Fruit fly (Drosophila melanogaster): ENCODE measurements around the gene Grip163.
A peak's percentile ranks its signal among the peaks of the same experiment; 100 is the strongest.

Grip163 gene

dm6 chr3L:12037449-12038163, 39.7 kb upstream of the Grip163 start (continued):
- no peak for TF ChIP-seq ERR (GFP tag; optimal IDR thresholded peaks at IDR 0.05)
- TF ChIP-seq chif (GFP tag; optimal IDR thresholded peaks at IDR 0.05), result peak; percentile 18 to 46
- TF ChIP-seq pfk (GFP tag; optimal IDR thresholded peaks at IDR 0.05), result no peak
- TF ChIP-seq ATbp (GFP tag; optimal IDR thresholded peaks at IDR 0.05), result peak; percentile 31
- no peak for TF ChIP-seq Tbp (GFP tag; optimal IDR thresholded peaks at IDR 0.05)
- TF ChIP-seq pb (GFP tag; optimal IDR thresholded peaks at IDR 0.05), result peak; percentile 0
- no peak for TF ChIP-seq ato (GFP tag; IDR thresholded peaks at IDR 0.05; ENCODE audit: partially characterized antibody)
- no peak for TF ChIP-seq Optix (GFP tag; IDR thresholded peaks at IDR 0.05)
- no peak for TF ChIP-seq NC2α (GFP tag; optimal IDR thresholded peaks at IDR 0.05)
- no peak for TF ChIP-seq CG1647 (GFP tag; optimal IDR thresholded peaks at IDR 0.05)
- TF ChIP-seq CG6683 (GFP tag; optimal IDR thresholded peaks at IDR 0.05), result no peak
- TF ChIP-seq CG18476 (GFP tag; optimal IDR thresholded peaks at IDR 0.05), result peak; percentile 45

dm6 chr3L:12036658-12037057, 38.7 kb upstream of the Grip163 start:
- TF ChIP-seq trem (tag; optimal IDR thresholded peaks at IDR 0.05), result no peak
- no peak for TF ChIP-seq CG3281 (GFP tag; optimal IDR thresholded peaks at IDR 0.05)
- no peak for TF ChIP-seq CG3995 (GFP tag; optimal IDR thresholded peaks at IDR 0.05)
- TF ChIP-seq scrt (GFP tag; optimal IDR thresholded peaks at IDR 0.05), result no peak
- no peak for TF ChIP-seq unc-4 (GFP tag; IDR thresholded peaks at IDR 0.05; ENCODE audit: partially characterized antibody)
- TF ChIP-seq ewg (GFP tag; optimal IDR thresholded peaks at IDR 0.05), result no peak
- no peak for TF ChIP-seq CG15696 (tag; optimal IDR thresholded peaks at IDR 0.05)
- no peak for TF ChIP-seq Adf1 (GFP tag; IDR thresholded peaks at IDR 0.05)
- TF ChIP-seq D19A (tag; optimal IDR thresholded peaks at IDR 0.05), result no peak
- no peak for TF ChIP-seq Antp (GFP tag; optimal IDR thresholded peaks at IDR 0.05)
- TF ChIP-seq CG8281 (tag; optimal IDR thresholded peaks at IDR 0.05), result no peak
- 0 out of 4 replicates have a peak, but pooled peaks have one; percentile 33 for TF ChIP-seq chinmo (GFP tag; IDR thresholded peaks at IDR 0.05; ENCODE audit: partially characterized antibody)
- TF ChIP-seq oc (tag; optimal IDR thresholded peaks at IDR 0.05), result peak; percentile 11
- TF ChIP-seq CG18619 (GFP tag; optimal IDR thresholded peaks at IDR 0.05), result no peak
- TF ChIP-seq CG7839 (tag; optimal IDR thresholded peaks at IDR 0.05), result no peak
- peak; percentile 91 for TF ChIP-seq Awh (GFP tag; IDR thresholded peaks at IDR 0.05)
- no peak for TF ChIP-seq tap (tag; optimal IDR thresholded peaks at IDR 0.05)
- no peak for TF ChIP-seq CG2202 (tag; optimal IDR thresholded peaks at IDR 0.05)
- no peak for TF ChIP-seq ind (GFP tag; optimal IDR thresholded peaks at IDR 0.05)
- peak; percentile 64; the same call in 1 of the 2 replicates for TF ChIP-seq vvl (GFP tag; IDR thresholded peaks at IDR 0.05)
- no peak for TF ChIP-seq BtbVII (GFP tag; optimal IDR thresholded peaks at IDR 0.05)
- no peak for TF ChIP-seq pum (GFP tag; optimal IDR thresholded peaks at IDR 0.05)
- no peak for TF ChIP-seq Hmx (GFP tag; optimal IDR thresholded peaks at IDR 0.05)
- no peak for TF ChIP-seq ham (GFP tag; IDR thresholded peaks at IDR 0.05)
- peak; percentile 42 for TF ChIP-seq abd-A (tag; optimal IDR thresholded peaks at IDR 0.05)
- no peak for TF ChIP-seq cato (GFP tag; optimal IDR thresholded peaks at IDR 0.05; ENCODE audit: borderline replicate concordance)
- peak; percentile 46 for TF ChIP-seq sd (tag; optimal IDR thresholded peaks at IDR 0.05)
- TF ChIP-seq Nf-YC (tag; optimal IDR thresholded peaks at IDR 0.05), result no peak
- TF ChIP-seq esg (GFP tag; conservative IDR thresholded peaks at IDR 0.05), result no peak
- TF ChIP-seq CG7745 (tag; optimal IDR thresholded peaks at IDR 0.05), result peak; percentile 50
- no peak for TF ChIP-seq CG12071 (GFP tag; optimal IDR thresholded peaks at IDR 0.05)
- no peak for TF ChIP-seq cg (GFP tag; optimal IDR thresholded peaks at IDR 0.05)
- no peak for TF ChIP-seq NFAT (GFP tag; IDR thresholded peaks at IDR 0.05)
- no peak for TF ChIP-seq mld (GFP tag; IDR thresholded peaks at IDR 0.05; ENCODE audit: partially characterized antibody)
- TF ChIP-seq CG13894 (tag; optimal IDR thresholded peaks at IDR 0.05), result no peak
- no peak for TF ChIP-seq dan (GFP tag; IDR thresholded peaks at IDR 0.05)
- TF ChIP-seq MTF-1 (GFP tag; optimal IDR thresholded peaks at IDR 0.05; ENCODE audit: borderline replicate concordance), result no peak
